Worm (Caenorhabditis elegans): ENCODE measurements around the gene epg-5.

The epg-5 gene

DNA sequence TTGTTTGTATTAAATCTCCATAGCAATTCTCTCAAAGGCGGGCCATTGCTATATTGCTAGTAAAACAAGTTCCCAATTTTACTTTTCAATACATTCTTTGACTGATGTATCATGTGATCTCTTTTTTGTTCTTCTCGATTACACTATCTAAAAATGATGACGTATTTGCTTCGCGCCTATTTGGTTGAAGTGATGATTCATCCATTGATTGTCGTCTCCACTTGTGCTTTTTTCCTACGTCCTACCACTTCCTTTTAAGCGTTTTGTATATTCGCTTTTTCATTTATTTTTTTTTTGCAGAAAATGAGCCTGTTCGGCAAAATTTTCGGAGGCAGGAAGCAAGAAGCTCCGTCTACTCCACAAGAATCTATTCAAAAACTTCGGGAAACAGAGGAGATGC, 19.8 kb downstream of the epg-5 start, which contains the start of gene vps-32.1:
vps-32.1 (plus strand) TSS at position 301 of the 400 bp plus-strand sequence.
- no peak for TF ChIP-seq nhr-111 (GFP tag; optimal IDR thresholded peaks at IDR 0.05)
- peak in 1 of 2 experiments; percentile 6 for TF ChIP-seq lsy-2 (tag; optimal IDR thresholded peaks at IDR 0.05)
- TF ChIP-seq ceh-82 (tag; optimal IDR thresholded peaks at IDR 0.05): no peak
- peak; percentile 1 for TF ChIP-seq nhr-6 (tag; optimal IDR thresholded peaks at IDR 0.05)
- no peak for TF ChIP-seq ztf-7 (tag; optimal IDR thresholded peaks at IDR 0.05)
- 0 out of 2 replicates have a peak, but pooled peaks have one; percentile 18 for TF ChIP-seq dmd-9 (GFP tag; IDR thresholded peaks at IDR 0.05)
- no peak for TF ChIP-seq rbr-2 (tag; optimal IDR thresholded peaks at IDR 0.05)
- no peak for TF ChIP-seq fkh-10 (GFP tag; optimal IDR thresholded peaks at IDR 0.05)
- TF ChIP-seq zfp-2 (tag; optimal IDR thresholded peaks at IDR 0.05): no peak
- TF ChIP-seq jun-1 (tag; optimal IDR thresholded peaks at IDR 0.05): no peak
- TF ChIP-seq pha-4 (GFP tag; IDR thresholded peaks at IDR 0.05): no peak
- no peak for TF ChIP-seq pha-4 (tag; optimal IDR thresholded peaks at IDR 0.05)
- no peak for TF ChIP-seq daf-16 (GFP tag; optimal IDR thresholded peaks at IDR 0.05)
- TF ChIP-seq daf-16 (tag; optimal IDR thresholded peaks at IDR 0.05): peak; percentile 34
- TF ChIP-seq nhr-11 (tag; optimal IDR thresholded peaks at IDR 0.05): no peak
- no peak for TF ChIP-seq spr-1 (tag; optimal IDR thresholded peaks at IDR 0.05)
- no peak for TF ChIP-seq nhr-42 (GFP tag; IDR thresholded peaks at IDR 0.05)
- TF ChIP-seq skn-1 (tag; optimal IDR thresholded peaks at IDR 0.05): no peak
- no peak for TF ChIP-seq daf-8 (GFP tag; IDR thresholded peaks at IDR 0.05)
- peak; percentile 30 for TF ChIP-seq dmd-6 (GFP tag; IDR thresholded peaks at IDR 0.05)
- TF ChIP-seq unc-39 (tag; optimal IDR thresholded peaks at IDR 0.05): no peak
- no peak for TF ChIP-seq lin-29 (GFP tag; IDR thresholded peaks at IDR 0.05)
- no peak for TF ChIP-seq lin-15B (tag; optimal IDR thresholded peaks at IDR 0.05)
- TF ChIP-seq ama-1 (optimal IDR thresholded peaks at IDR 0.05): no peak
- no peak for TF ChIP-seq Y5F2A.4 (GFP tag; optimal IDR thresholded peaks at IDR 0.05)
- no peak for TF ChIP-seq ces-1 (GFP tag; optimal IDR thresholded peaks at IDR 0.05)
- no peak for TF ChIP-seq dmd-8 (GFP tag; IDR thresholded peaks at IDR 0.05)
- TF ChIP-seq lin-13 (GFP tag; optimal IDR thresholded peaks at IDR 0.05): no peak
- TF ChIP-seq zip-2 (tag; optimal IDR thresholded peaks at IDR 0.05): no peak
- no peak for TF ChIP-seq T20F7.1 (GFP tag; optimal IDR thresholded peaks at IDR 0.05)
- TF ChIP-seq nhr-41 (GFP tag; IDR thresholded peaks at IDR 0.05): no peak
- no peak for TF ChIP-seq F49E8.2 (tag; optimal IDR thresholded peaks at IDR 0.05; ENCODE audit: borderline replicate concordance)
- no peak for TF ChIP-seq lim-7 (GFP tag; IDR thresholded peaks at IDR 0.05)
- no peak for TF ChIP-seq F44E2.7 (GFP tag; IDR thresholded peaks at IDR 0.05)
- TF ChIP-seq mep-1 (tag; optimal IDR thresholded peaks at IDR 0.05): no peak
- no peak for TF ChIP-seq mxl-3 (GFP tag; optimal IDR thresholded peaks at IDR 0.05)
- TF ChIP-seq Y48G9A.11 (GFP tag; IDR thresholded peaks at IDR 0.05): no peak
- TF ChIP-seq ceh-62 (tag; optimal IDR thresholded peaks at IDR 0.05): no peak
- TF ChIP-seq hif-1 (tag; optimal IDR thresholded peaks at IDR 0.05): no peak
- TF ChIP-seq hlh-30 (tag; optimal IDR thresholded peaks at IDR 0.05; ENCODE audit: insufficient read depth): no peak
- no peak for TF ChIP-seq daf-19 (GFP tag; conservative IDR thresholded peaks at IDR 0.05)
- no peak for TF ChIP-seq lir-3 (tag; optimal IDR thresholded peaks at IDR 0.05)
- peak; percentile 42 for TF ChIP-seq fos-1 (tag; optimal IDR thresholded peaks at IDR 0.05)
- TF ChIP-seq Y75B8A.6 (GFP tag; IDR thresholded peaks at IDR 0.05): no peak
- TF ChIP-seq T26A8.4 (GFP tag; IDR thresholded peaks at IDR 0.05): no peak
- TF ChIP-seq nhr-77 (tag; optimal IDR thresholded peaks at IDR 0.05): no peak
- TF ChIP-seq aha-1 (tag): no peak
- TF ChIP-seq madf-9 (GFP tag; conservative IDR thresholded peaks at IDR 0.05): no peak
- no peak for TF ChIP-seq tra-1 (GFP tag; IDR thresholded peaks at IDR 0.05)
- no peak for TF ChIP-seq set-16 (GFP tag; IDR thresholded peaks at IDR 0.05)

All from whole organism, L4 larva.